Worm (Caenorhabditis elegans) whole organism, late embryonic: ENCODE measurements around the gene nhr-178.

ENCODE experiments used
- ama-1 ChIP-seq: fragments of 150-350 bp; optimal IDR thresholded peaks from 2 replicates; lab custom pipeline; 2014
- dve-1 ChIP-seq: sonication (generic microtip); optimal IDR thresholded peaks from 2 replicates; lab custom pipeline; 2017; ENCODE audit warnings: antibody characterized with exemption, mild to moderate bottlenecking, missing genetic modification characterization, missing compliant biosample characterization
- elt-4 ChIP-seq: sonication (generic microtip); optimal IDR thresholded peaks from 2 replicates; lab custom pipeline; 2016; ENCODE audit warnings: missing genetic modification characterization, missing compliant biosample characterization
- fax-1 ChIP-seq: sonication (generic microtip); optimal IDR thresholded peaks from 2 replicates; lab custom pipeline; 2016; ENCODE audit warnings: missing genotype, missing genetic modification characterization, missing compliant biosample characterization
- nhr-232 ChIP-seq: sonication (generic microtip); optimal IDR thresholded peaks from 2 replicates; lab custom pipeline; 2016; ENCODE audit warnings: missing genetic modification characterization, missing compliant biosample characterization
- pha-4 ChIP-seq: fragments of 150-350 bp; optimal IDR thresholded peaks from 2 replicates; lab custom pipeline; 2018; ENCODE audit warnings: missing biosample characterization, missing genetic modification reagents, missing genetic modification characterization
- syd-9 ChIP-seq: sonication (generic microtip); optimal IDR thresholded peaks from 2 replicates; lab custom pipeline; 2016; ENCODE audit warnings: mild to moderate bottlenecking, missing genetic modification characterization, moderate library complexity, missing compliant biosample characterization

ce11 chrV:1594554-1595092 lies 13.1 kb downstream of the nhr-178 start:
- no peak for TF ChIP-seq elt-4 (tag; lab: Kevin White, UChicago)
- TF ChIP-seq ama-1 (lab: Kevin White, UChicago), result no peak
- TF ChIP-seq pha-4, result no peak
- TF ChIP-seq nhr-232, result no peak
- TF ChIP-seq fax-1 (tag; lab: Kevin White, UChicago), result no peak
- TF ChIP-seq dve-1, result no peak
- TF ChIP-seq syd-9 (tag; lab: Kevin White, UChicago), result no peak
